Worm (Caenorhabditis elegans) whole organism, late embryonic: Measurements from ENCODE around the gene stdh-2.

Source experiments
- C08G9.2 ChIP-seq: sonication (generic microtip); optimal IDR thresholded peaks from 2 replicates; lab custom pipeline; 2016; ENCODE audit warnings: mild to moderate bottlenecking, missing genetic modification characterization, moderate library complexity, missing compliant biosample characterization
- C38D4.7 ChIP-seq: fragments of 200-800 bp; sonication (Bioruptor generic); optimal IDR thresholded peaks from 2 replicates; lab custom pipeline; 2018; ENCODE audit warnings: mild to moderate bottlenecking, missing genetic modification characterization, moderate library complexity, missing compliant biosample characterization
- ceh-19 ChIP-seq: fragments of 200-800 bp; sonication (Bioruptor generic); optimal IDR thresholded peaks from 2 replicates; lab custom pipeline; 2018; ENCODE audit warnings: mild to moderate bottlenecking, missing genetic modification characterization, missing compliant biosample characterization
- ceh-24 ChIP-seq: sonication (generic microtip); optimal IDR thresholded peaks from 2 replicates; lab custom pipeline; 2016; ENCODE audit warnings: mild to moderate bottlenecking, missing genetic modification characterization, missing compliant biosample characterization
- ceh-30 ChIP-seq: fragments of 150-350 bp; optimal IDR thresholded peaks from 2 replicates; lab custom pipeline; 2014; ENCODE audit warnings: missing biosample characterization, missing genetic modification characterization
- ceh-31 ChIP-seq: sonication (generic microtip); optimal IDR thresholded peaks from 2 replicates; lab custom pipeline; 2016; ENCODE audit warnings: missing genetic modification characterization, missing compliant biosample characterization
- ceh-34 ChIP-seq: sonication (generic microtip); optimal IDR thresholded peaks from 2 replicates; lab custom pipeline; 2016; ENCODE audit warnings: mild to moderate bottlenecking, missing genetic modification characterization, missing compliant biosample characterization
- ceh-45 ChIP-seq: fragments of 200-800 bp; sonication (Bioruptor generic); IDR thresholded peaks from 2 replicates; pipeline ENCODE4 v1.3.6; 2022; ENCODE audit warnings: missing genetic modification reagents, missing genetic modification characterization, missing compliant biosample characterization
- ceh-48 ChIP-seq: sonication (generic microtip); optimal IDR thresholded peaks from 2 replicates; lab custom pipeline; 2016; ENCODE audit warnings: missing genetic modification characterization, inconsistent platforms, missing compliant biosample characterization
- ceh-6 ChIP-seq: fragments of 200-800 bp; sonication (Bioruptor generic); optimal IDR thresholded peaks from 2 replicates; lab custom pipeline; 2018; ENCODE audit warnings: mild to moderate bottlenecking, missing genetic modification characterization, missing compliant biosample characterization
- ceh-9 ChIP-seq: sonication (generic microtip); optimal IDR thresholded peaks from 2 replicates; lab custom pipeline; 2016; ENCODE audit warnings: mild to moderate bottlenecking, missing genetic modification characterization, inconsistent platforms, missing compliant biosample characterization
- dmd-4 ChIP-seq: sonication (generic microtip); optimal IDR thresholded peaks from 2 replicates; lab custom pipeline; 2016; ENCODE audit warnings: borderline replicate concordance, missing genetic modification characterization, missing compliant biosample characterization
- dve-1 ChIP-seq: sonication (generic microtip); optimal IDR thresholded peaks from 2 replicates; lab custom pipeline; 2017; ENCODE audit warnings: antibody characterized with exemption, mild to moderate bottlenecking, missing genetic modification characterization, missing compliant biosample characterization
- elt-2 ChIP-seq: sonication (generic microtip); optimal IDR thresholded peaks from 2 replicates; lab custom pipeline; 2016; ENCODE audit warnings: missing genetic modification reagents, missing genetic modification characterization, missing compliant biosample characterization
- ets-4 ChIP-seq: sonication (generic microtip); optimal IDR thresholded peaks from 2 replicates; lab custom pipeline; 2016; ENCODE audit warnings: missing genetic modification characterization, missing compliant biosample characterization
- fax-1 ChIP-seq: sonication (generic microtip); optimal IDR thresholded peaks from 2 replicates; lab custom pipeline; 2016; ENCODE audit warnings: missing genotype, missing genetic modification characterization, missing compliant biosample characterization
- fkh-6 ChIP-seq: sonication (generic microtip); optimal IDR thresholded peaks from 2 replicates; lab custom pipeline; 2016; ENCODE audit warnings: missing genetic modification characterization, missing compliant biosample characterization
- gmeb-2 ChIP-seq: sonication (generic microtip); optimal IDR thresholded peaks from 2 replicates; lab custom pipeline; 2016; ENCODE audit warnings: missing genetic modification characterization, inconsistent platforms, missing compliant biosample characterization
- hlh-13 ChIP-seq: fragments of 200-800 bp; sonication (Bioruptor generic); optimal IDR thresholded peaks from 2 replicates; lab custom pipeline; 2018; ENCODE audit warnings: mild to moderate bottlenecking, missing genetic modification characterization, missing compliant biosample characterization
- hlh-15 ChIP-seq: sonication (generic microtip); optimal IDR thresholded peaks from 2 replicates; lab custom pipeline; 2016; ENCODE audit warnings: missing genetic modification characterization, missing compliant biosample characterization
- hlh-30 ChIP-seq: sonication (generic microtip); optimal IDR thresholded peaks from 2 replicates; lab custom pipeline; 2017; ENCODE audit warnings: antibody characterized with exemption, missing genetic modification characterization, missing compliant biosample characterization; ENCODE audit not compliant: insufficient read depth
- hlh-6 ChIP-seq: sonication (generic microtip); optimal IDR thresholded peaks from 2 replicates; lab custom pipeline; 2016; ENCODE audit warnings: missing genotype, missing genetic modification characterization, missing compliant biosample characterization
- hlh-8 ChIP-seq: sonication (generic microtip); optimal IDR thresholded peaks from 2 replicates; lab custom pipeline; 2016; ENCODE audit warnings: missing genotype, missing genetic modification characterization, missing compliant biosample characterization
- mec-3 ChIP-seq: sonication (generic microtip); optimal IDR thresholded peaks from 2 replicates; lab custom pipeline; 2016; ENCODE audit warnings: borderline replicate concordance, missing genetic modification characterization, missing compliant biosample characterization
- nfya-1 ChIP-seq: sonication (generic microtip); optimal IDR thresholded peaks from 2 replicates; lab custom pipeline; 2017; ENCODE audit warnings: missing genetic modification characterization, mild to moderate bottlenecking, missing compliant biosample characterization, antibody characterized with exemption, moderate library complexity
- nhr-11 ChIP-seq: fragments of 150-350 bp; optimal IDR thresholded peaks from 2 replicates; lab custom pipeline; 2014; ENCODE audit warnings: missing biosample characterization, missing genetic modification characterization
- nhr-232 ChIP-seq: sonication (generic microtip); optimal IDR thresholded peaks from 2 replicates; lab custom pipeline; 2016; ENCODE audit warnings: missing genetic modification characterization, missing compliant biosample characterization
- npax-4 ChIP-seq: sonication (generic microtip); optimal IDR thresholded peaks from 2 replicates; lab custom pipeline; 2016; ENCODE audit warnings: missing genetic modification characterization, missing compliant biosample characterization
- pag-3 ChIP-seq: sonication (generic microtip); optimal IDR thresholded peaks from 2 replicates; lab custom pipeline; 2016; ENCODE audit warnings: missing compliant biosample characterization, missing genetic modification characterization, borderline replicate concordance
- pax-1 ChIP-seq: fragments of 150-350 bp; optimal IDR thresholded peaks from 2 replicates; lab custom pipeline; 2014; ENCODE audit warnings: missing biosample characterization, missing genetic modification characterization
- ref-2 ChIP-seq: sonication (generic microtip); optimal IDR thresholded peaks from 2 replicates; lab custom pipeline; 2016; ENCODE audit warnings: missing genetic modification characterization, missing compliant biosample characterization
- sdc-2 ChIP-seq: sonication (generic microtip); optimal IDR thresholded peaks from 2 replicates; lab custom pipeline; 2016; ENCODE audit warnings: missing genotype, missing genetic modification characterization, missing compliant biosample characterization
- sox-2 ChIP-seq: fragments of 200-800 bp; sonication (Bioruptor generic); IDR thresholded peaks from 2 replicates; pipeline ENCODE4 v1.3.6; 2022; ENCODE audit warnings: missing genetic modification reagents, missing genetic modification characterization, missing compliant biosample characterization
- ttx-3 ChIP-seq: sonication (generic microtip); optimal IDR thresholded peaks from 2 replicates; lab custom pipeline; 2016; ENCODE audit warnings: missing genetic modification reagents, missing genetic modification characterization, missing compliant biosample characterization
- unc-3 ChIP-seq, 2 experiments: fragments of 200-800 bp in 1 of 2; sonication (Bioruptor generic) in 1 of 2; sonication (generic microtip) in 1 of 2; conservative IDR thresholded peaks in 1 of 2; optimal IDR thresholded peaks in 1 of 2; 2 replicates each; pipeline versions ENCODE4 v1.3.6 to Lab custom; 2016 to 2022; ENCODE audit warnings: missing compliant biosample characterization in 2 of 2, missing genetic modification characterization in 2 of 2, missing genetic modification reagents in 1 of 2
- unc-55 ChIP-seq: sonication (generic microtip); optimal IDR thresholded peaks from 2 replicates; lab custom pipeline; 2017; ENCODE audit warnings: missing biosample characterization, missing genetic modification reagents, missing genetic modification characterization
- unc-86 ChIP-seq: sonication (generic microtip); optimal IDR thresholded peaks from 2 replicates; lab custom pipeline; 2016; ENCODE audit warnings: missing genetic modification characterization, missing compliant biosample characterization
- zip-5 ChIP-seq: sonication (generic microtip); optimal IDR thresholded peaks from 2 replicates; lab custom pipeline; 2016; ENCODE audit warnings: missing genetic modification characterization, missing compliant biosample characterization

The stdh-2 gene

DNA sequence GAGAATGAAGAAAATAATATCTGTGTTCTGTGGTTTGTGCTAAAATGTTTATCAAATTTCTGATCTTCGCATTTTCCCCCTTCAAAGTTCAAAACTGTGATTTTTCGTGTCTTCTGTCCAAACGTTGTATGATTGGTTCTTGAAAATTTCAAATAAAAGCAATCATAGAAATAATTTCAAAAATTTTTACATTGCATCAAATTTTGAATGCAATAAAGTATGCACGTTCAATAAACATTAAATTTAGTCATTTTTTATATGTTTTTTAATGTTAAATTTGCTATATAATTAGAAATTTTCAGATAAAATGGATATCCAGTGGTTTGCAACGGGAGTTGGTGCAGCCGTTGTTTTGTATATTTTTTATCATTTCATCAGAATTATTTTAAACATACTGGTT is at the start of gene stdh-2:
stdh-2 (plus strand) TSS at position 301 of the 400 bp plus-strand sequence.
- TF ChIP-seq npax-4 (tag; lab: Kevin White, UChicago) (no peak), pag-3 (tag; lab: Kevin White, UChicago) (no peak), fkh-6 (tag; lab: Kevin White, UChicago) (no peak), fax-1 (tag; lab: Kevin White, UChicago) (no peak), ceh-19 (GFP tag; lab: Kevin White, UChicago) (no peak), hlh-6 (no peak), ceh-45 (GFP tag; lab: Robert Waterston, UW) (no peak), dve-1 (tag; lab: Kevin White, UChicago) (no peak), ref-2 (tag; lab: Kevin White, UChicago) (no peak), dmd-4 (tag; lab: Kevin White, UChicago) (no peak), ttx-3 (tag; lab: Kevin White, UChicago) (no peak)

ce11 chrV:16175227-16175626 is 48.9 kb upstream of the stdh-2 start:
- TF ChIP-seq nhr-11 (tag; lab: Kevin White, UChicago), result no peak
- no peak for TF ChIP-seq sox-2
- TF ChIP-seq hlh-30 (tag; lab: Kevin White, UChicago), result no peak
- peak; percentile 65 for TF ChIP-seq elt-2 (tag; lab: Kevin White, UChicago)

DNA sequence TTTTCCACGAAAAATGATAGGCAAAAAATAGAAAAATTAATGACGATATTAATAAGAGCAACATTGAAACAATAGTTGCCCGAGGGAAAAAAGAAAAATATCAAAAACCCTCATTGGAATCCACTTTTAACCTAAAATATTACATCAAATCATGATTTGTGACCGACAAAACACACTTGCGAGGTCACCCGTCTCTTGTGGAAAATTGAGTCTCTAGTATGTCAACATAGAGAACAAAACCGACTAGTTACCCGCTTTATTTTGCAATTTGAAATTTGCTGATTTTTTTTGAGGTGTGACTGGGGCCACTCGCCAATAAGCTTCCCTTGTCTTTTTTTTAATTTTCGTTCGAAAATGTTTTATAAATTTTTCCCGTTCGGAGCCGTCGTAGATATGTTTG is 48.4 kb upstream of the stdh-2 start, which contains the start of gene cyp-33D1:
cyp-33D1 (minus strand) TSS at position 101 of the 400 bp plus-strand sequence.
- TF ChIP-seq ceh-34 (tag; lab: Kevin White, UChicago), result no peak
- no peak for TF ChIP-seq ceh-19 (GFP tag; lab: Kevin White, UChicago)
- TF ChIP-seq zip-5 (tag; lab: Kevin White, UChicago), result no peak
- TF ChIP-seq pax-1, result no peak
- no peak for TF ChIP-seq nhr-11 (tag; lab: Kevin White, UChicago)
- TF ChIP-seq nhr-232 (tag; lab: Kevin White, UChicago), result no peak
- TF ChIP-seq mec-3 (tag; lab: Kevin White, UChicago), result no peak
- no peak for TF ChIP-seq hlh-15 (tag; lab: Kevin White, UChicago)
- TF ChIP-seq elt-2 (tag; lab: Kevin White, UChicago), result no peak
- no peak for TF ChIP-seq nfya-1
- TF ChIP-seq hlh-13 (GFP tag; lab: Kevin White, UChicago), result no peak
- no peak for TF ChIP-seq ceh-6 (GFP tag; lab: Kevin White, UChicago)
- TF ChIP-seq C38D4.7 (GFP tag; lab: Kevin White, UChicago), result no peak
- TF ChIP-seq hlh-30 (tag; lab: Kevin White, UChicago), result no peak
- no peak for TF ChIP-seq ceh-31
- no peak for TF ChIP-seq unc-3 (GFP tag; conservative IDR thresholded peaks at IDR 0.05; lab: Robert Waterston, UW)
- TF ChIP-seq unc-3 (tag; optimal IDR thresholded peaks at IDR 0.05; lab: Kevin White, UChicago), result no peak
- no peak for TF ChIP-seq ceh-48 (tag; lab: Kevin White, UChicago)
- no peak for TF ChIP-seq sdc-2 (tag; lab: Kevin White, UChicago)
- TF ChIP-seq ceh-30, result no peak
- TF ChIP-seq ref-2 (tag; lab: Kevin White, UChicago), result no peak

- TF ChIP-seq C08G9.2 (tag; lab: Kevin White, UChicago) (no peak), hlh-8 (tag; lab: Kevin White, UChicago) (no peak), ceh-6 (GFP tag; lab: Kevin White, UChicago) (no peak), unc-55 (GFP tag; lab: Kevin White, UChicago) (no peak), npax-4 (tag; lab: Kevin White, UChicago) (no peak), fax-1 (tag; lab: Kevin White, UChicago) (no peak), unc-86 (tag; lab: Kevin White, UChicago) (no peak), ceh-24 (tag; lab: Kevin White, UChicago) (no peak), gmeb-2 (tag; lab: Kevin White, UChicago) (no peak), ceh-9 (tag; lab: Kevin White, UChicago) (no peak), ceh-45 (GFP tag; lab: Robert Waterston, UW) (no peak), ets-4 (tag; lab: Kevin White, UChicago) (no peak)
- TF ChIP-seq, all 69 proteins: peak for 0
Measured at ce11 chrV:16180350-16180749, 43.8 kb upstream of the stdh-2 start, which contains the start of gene str-106. str-106 (plus strand) TSS chrV:16180650.
